Fruit fly (Drosophila melanogaster) whole organism, embryonic: Measurements from ENCODE around the gene mRpS18C.
A peak's percentile ranks its signal among the peaks of the same experiment; 100 is the strongest.

Experiments used
- ATbp ChIP-seq: fragments of 200-800 bp; sonication (Bioruptor generic); optimal IDR thresholded peaks from 2 replicates; lab custom pipeline; 2017; ENCODE audit warnings: missing biosample characterization, mild to moderate bottlenecking, missing genetic modification characterization, missing genetic modification reagents
- Awh ChIP-seq: fragments of 200-800 bp; sonication (Bioruptor generic); IDR thresholded peaks from 2 replicates; pipeline ENCODE4, ENCODE4 v1.3.6; 2022; ENCODE audit warnings: missing biosample characterization, missing genetic modification characterization
- Bdp1 ChIP-seq: fragments of 200-800 bp; sonication (Bioruptor generic); optimal IDR thresholded peaks from 3 replicates; lab custom pipeline; 2016; ENCODE audit warnings: missing biosample characterization, missing genetic modification characterization
- Blimp-1 ChIP-seq: fragments of 200-800 bp; sonication (Bioruptor generic); optimal IDR thresholded peaks from 3 replicates; lab custom pipeline; 2018; ENCODE audit warnings: missing biosample characterization, missing genetic modification characterization, mild to moderate bottlenecking, moderate library complexity, missing genetic modification reagents
- CG12769 ChIP-seq: fragments of 200-800 bp; sonication (Bioruptor generic); optimal IDR thresholded peaks from 2 replicates; lab custom pipeline; 2019; ENCODE audit warnings: missing biosample characterization, mild to moderate bottlenecking, missing genetic modification characterization, moderate library complexity
- CG13287 ChIP-seq: fragments of 200-800 bp; sonication (Bioruptor generic); IDR thresholded peaks from 2 replicates; pipeline ENCODE4 v1.3.6; 2022; ENCODE audit warnings: missing biosample characterization, missing genetic modification characterization; ENCODE audit not compliant: partially characterized antibody
- CG3163 ChIP-seq: fragments of 200-800 bp; sonication (Bioruptor generic); optimal IDR thresholded peaks from 3 replicates; lab custom pipeline; 2016; ENCODE audit warnings: missing biosample characterization, missing genetic modification characterization
- CG8478 ChIP-seq: fragments of >200 bp; optimal IDR thresholded peaks from 2 replicates; lab custom pipeline; 2018
- CG8944 ChIP-seq: fragments of 200-800 bp; sonication (Bioruptor generic); optimal IDR thresholded peaks from 3 replicates; lab custom pipeline; 2016; ENCODE audit warnings: missing biosample characterization, missing genetic modification characterization
- Dbx ChIP-seq: fragments of 200-800 bp; sonication (Bioruptor generic); IDR thresholded peaks from 3 replicates; pipeline ENCODE4 v1.3.6; 2022; ENCODE audit warnings: missing biosample characterization, missing genetic modification characterization
- Doc2 ChIP-seq: fragments of 200-800 bp; sonication (Bioruptor generic); IDR thresholded peaks from 2 replicates; pipeline ENCODE4 v1.3.6; 2022; ENCODE audit warnings: missing biosample characterization, missing genetic modification characterization
- Nf-YC ChIP-seq: fragments of 200-800 bp; optimal IDR thresholded peaks from 3 replicates; lab custom pipeline; 2019; ENCODE audit warnings: missing biosample characterization, mild to moderate bottlenecking, missing genetic modification characterization, moderate library complexity
- YL-1 ChIP-seq: fragments of 200-800 bp; sonication (Bioruptor generic); optimal IDR thresholded peaks from 3 replicates; lab custom pipeline; 2017; ENCODE audit warnings: missing biosample characterization, mild to moderate bottlenecking, missing genetic modification characterization
- abd-A ChIP-seq: fragments of 200-800 bp; sonication (Bioruptor generic); optimal IDR thresholded peaks from 3 replicates; lab custom pipeline; 2019; ENCODE audit warnings: missing biosample characterization, mild to moderate bottlenecking, missing genetic modification characterization, moderate library complexity
- chinmo ChIP-seq: fragments of 200-800 bp; sonication (Bioruptor generic); IDR thresholded peaks from 4 replicates; pipeline ENCODE4 v1.3.6; 2022; ENCODE audit warnings: missing biosample characterization, missing genetic modification characterization; ENCODE audit not compliant: partially characterized antibody
- crol ChIP-seq: fragments of 200-800 bp; sonication (Bioruptor generic); IDR thresholded peaks from 2 replicates; pipeline ENCODE4 v1.3.6; 2022; ENCODE audit warnings: missing biosample characterization, missing genetic modification characterization
- eyg ChIP-seq: fragments of 200-800 bp; sonication (Bioruptor generic); optimal IDR thresholded peaks from 3 replicates; lab custom pipeline; 2016; ENCODE audit warnings: missing biosample characterization, missing genetic modification characterization
- kni ChIP-seq: fragments of 200-800 bp; sonication (Bioruptor generic); optimal IDR thresholded peaks from 3 replicates; lab custom pipeline; 2017; ENCODE audit warnings: mild to moderate bottlenecking, missing biosample characterization, missing genetic modification reagents, missing genetic modification characterization
- pzg ChIP-seq: fragments of 200-800 bp; sonication (Bioruptor generic); optimal IDR thresholded peaks from 3 replicates; lab custom pipeline; 2018; ENCODE audit warnings: missing biosample characterization, mild to moderate bottlenecking, missing genetic modification characterization, moderate library complexity
- unpg ChIP-seq: fragments of 200-800 bp; sonication (Bioruptor generic); optimal IDR thresholded peaks from 3 replicates; lab custom pipeline; 2018; ENCODE audit warnings: missing biosample characterization, mild to moderate bottlenecking, missing genetic modification characterization, moderate library complexity

mRpS18C gene

DNA sequence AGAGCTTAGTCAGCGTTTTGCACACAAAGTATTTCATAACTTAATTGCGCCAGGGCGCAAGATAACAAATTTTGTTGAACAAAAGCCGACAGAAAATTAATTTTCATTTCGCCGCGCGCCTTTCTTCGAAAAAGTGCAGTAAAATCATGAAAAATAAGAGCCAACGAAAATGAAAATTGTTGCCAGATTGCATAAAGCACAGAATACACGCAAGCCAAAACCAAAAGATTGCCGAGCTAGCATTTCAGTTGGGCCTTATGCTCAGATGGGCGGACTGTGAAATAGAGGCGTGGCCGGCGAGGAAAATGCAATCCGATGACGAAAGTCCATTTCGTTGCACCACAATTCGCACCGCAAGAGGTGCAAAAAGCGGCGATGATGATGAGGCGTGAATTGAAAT is 46.9 kb downstream of the mRpS18C start:
- TF ChIP-seq CG8478 (lab: Kevin White, UChicago) (no peak), Nf-YC (tag; lab: Kevin White, UChicago) (no peak), crol (GFP tag; lab: Robert Waterston, UW) (no peak), Bdp1 (GFP tag; lab: Kevin White, UChicago) (no peak), Dbx (GFP tag; lab: Robert Waterston, UW) (no peak), unpg (GFP tag; lab: Kevin White, UChicago) (no peak), YL-1 (GFP tag; lab: Kevin White, UChicago) (no peak), eyg (no peak), CG12769 (tag; lab: Kevin White, UChicago) (no peak), CG3163 (GFP tag; lab: Kevin White, UChicago) (no peak)
- TF ChIP-seq, all 482 proteins: peak for 0

DNA sequence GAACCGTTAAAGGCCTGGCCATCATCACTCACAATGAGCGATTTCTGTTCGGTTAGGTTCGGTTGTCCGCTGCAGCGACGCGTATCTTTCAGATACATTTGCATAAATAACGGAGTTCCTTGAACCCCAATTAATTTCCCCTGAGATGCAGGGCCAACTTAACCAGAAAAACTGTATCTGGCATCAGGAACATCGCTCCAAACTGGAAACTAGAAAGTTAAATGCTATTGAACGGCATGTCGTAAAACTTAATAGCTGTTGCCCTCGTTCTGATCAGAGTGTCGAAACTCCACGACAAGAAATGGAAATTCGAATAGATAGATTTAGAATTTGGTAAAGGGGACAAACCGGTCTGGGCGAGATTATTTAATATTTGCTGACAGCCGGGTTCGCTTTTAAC is 48.6 kb downstream of the mRpS18C start:
- TF ChIP-seq chinmo = 0 out of 4 replicates have a peak, but pooled peaks have one; percentile 31
- no peak for TF ChIP-seq pzg (GFP tag; lab: Kevin White, UChicago)
- peak; percentile 50 for TF ChIP-seq CG12769 (tag; lab: Kevin White, UChicago)
- peak; percentile 12; the same call in 1 of the 2 replicates for TF ChIP-seq Awh (GFP tag; lab: Robert Waterston, UW)
- peak; percentile 62 for TF ChIP-seq kni (GFP tag; lab: Kevin White, UChicago)
- TF ChIP-seq abd-A = peak; percentile 81
- TF ChIP-seq CG13287 (GFP tag; lab: Robert Waterston, UW) = no peak
- no peak for TF ChIP-seq Doc2 (GFP tag; lab: Robert Waterston, UW)
- TF ChIP-seq ATbp (GFP tag; lab: Kevin White, UChicago) = no peak
- TF ChIP-seq Blimp-1 (GFP tag; lab: Kevin White, UChicago) = peak; percentile 46
- TF ChIP-seq CG8944 (GFP tag; lab: Kevin White, UChicago) = no peak
- TF ChIP-seq, all 482 proteins: peak for 6
